Fruit fly (Drosophila melanogaster) whole organism, wandering third instar larva: ENCODE results near the gene lky.
A peak's percentile ranks its signal among the peaks of the same experiment; 100 is the strongest.

Experiments
- Abd-B ChIP-seq: fragments of >200 bp; optimal IDR thresholded peaks from 2 replicates; lab custom pipeline; 2017; ENCODE audit warnings: missing biosample characterization, missing genetic modification characterization
- CrebA ChIP-seq: fragments of 200-800 bp; sonication (Bioruptor generic); optimal IDR thresholded peaks from 2 replicates; lab custom pipeline; 2016; ENCODE audit warnings: missing biosample characterization, mild to moderate bottlenecking, missing genetic modification characterization, borderline replicate concordance
- Dfd ChIP-seq: fragments of >200 bp; optimal IDR thresholded peaks from 2 replicates; lab custom pipeline; 2017; ENCODE audit warnings: missing biosample characterization, missing genetic modification characterization
- HLH106 ChIP-seq: fragments of 200-800 bp; optimal IDR thresholded peaks from 3 replicates; lab custom pipeline; 2019; ENCODE audit warnings: missing biosample characterization, mild to moderate bottlenecking, missing genetic modification characterization, moderate library complexity
- Hr78 ChIP-seq: fragments of >200 bp; optimal IDR thresholded peaks from 2 replicates; lab custom pipeline; 2017; ENCODE audit warnings: missing biosample characterization, missing genetic modification characterization
- Mio ChIP-seq: sonication (Bioruptor generic); optimal IDR thresholded peaks from 2 replicates; lab custom pipeline; 2016; ENCODE audit warnings: missing biosample characterization, missing genetic modification characterization
- Rel ChIP-seq, 2 experiments: fragments of 200-800 bp; sonication (Bioruptor generic) in 1 of 2; optimal IDR thresholded peaks; 2 replicates in 1 of 2; 3 replicates in 1 of 2; lab custom pipeline; 2016 to 2019; ENCODE audit warnings: mild to moderate bottlenecking in 2 of 2, missing biosample characterization in 2 of 2, missing genetic modification characterization in 2 of 2, moderate library complexity in 1 of 2
- br ChIP-seq: fragments of 200-800 bp; sonication (Bioruptor generic); optimal IDR thresholded peaks from 2 replicates; lab custom pipeline; 2016; ENCODE audit warnings: missing biosample characterization, missing genetic modification characterization
- foxo ChIP-seq, 2 experiments: fragments of 200-800 bp; sonication (Bioruptor generic); optimal IDR thresholded peaks; 2 replicates in 1 of 2; 3 replicates in 1 of 2; lab custom pipeline; 2016 to 2017; ENCODE audit warnings: missing biosample characterization in 2 of 2, missing genetic modification characterization in 2 of 2
- sv ChIP-seq: fragments of 200-800 bp; sonication (Bioruptor generic); optimal IDR thresholded peaks from 3 replicates; lab custom pipeline; 2016; ENCODE audit warnings: missing biosample characterization, missing genetic modification characterization
- usp ChIP-seq: fragments of >200 bp; optimal IDR thresholded peaks from 2 replicates; lab custom pipeline; 2017; ENCODE audit warnings: missing biosample characterization, missing genetic modification characterization

DNA sequence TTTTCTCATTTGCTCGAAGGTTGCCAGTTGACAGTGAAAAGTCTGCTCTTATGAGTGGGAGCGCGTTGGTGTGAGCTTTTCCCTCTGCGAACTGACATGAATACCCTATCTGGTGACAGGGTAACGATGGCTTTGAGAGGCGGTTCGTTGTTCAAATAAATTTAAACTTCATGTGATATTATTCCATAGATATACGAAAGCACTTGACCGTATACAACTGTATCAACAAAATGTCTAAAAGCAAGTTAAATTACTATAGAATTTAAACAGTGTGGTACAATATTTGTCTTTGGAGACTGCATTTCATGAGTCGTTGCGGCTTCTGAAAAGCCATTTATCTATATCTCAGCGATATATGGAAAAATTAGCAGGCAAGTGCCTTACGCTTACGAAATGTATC, 37.7 kb downstream of the lky start:
- TF ChIP-seq sv (no peak), Dfd (GFP tag; lab: Kevin White, UChicago) (no peak), foxo (GFP tag; optimal IDR thresholded peaks at IDR 0.05; lab: Kevin White, UChicago) (peak in 1 of 2 experiments; percentile 61), Abd-B (GFP tag; lab: Kevin White, UChicago) (no peak), HLH106 (tag; lab: Kevin White, UChicago) (peak; percentile 32), usp (no peak), Hr78 (GFP tag; lab: Kevin White, UChicago) (no peak), Mio (no peak), br (GFP tag; lab: Kevin White, UChicago) (peak; percentile 43), Rel (GFP tag; optimal IDR thresholded peaks at IDR 0.05; lab: Kevin White, UChicago) (no peak), Rel (tag; optimal IDR thresholded peaks at IDR 0.05; lab: Kevin White, UChicago) (no peak), CrebA (no peak)
